Fruit fly (Drosophila melanogaster): ENCODE measurements around the gene nyo.

The nyo gene

dm6 chr3R:31542721-31543120, at the start of gene nyo:
Gene nyo, plus strand, starts transcription at chr3R:31543032.
- no peak for TF ChIP-seq zen (tag; optimal IDR thresholded peaks at IDR 0.05)
- TF ChIP-seq CG17328 (GFP tag; IDR thresholded peaks at IDR 0.05), result no peak
- no peak for TF ChIP-seq CG4707 (GFP tag; optimal IDR thresholded peaks at IDR 0.05)
- peak; percentile 23 for TF ChIP-seq CG3163 (GFP tag; optimal IDR thresholded peaks at IDR 0.05)
- no peak for TF ChIP-seq Myb (GFP tag; optimal IDR thresholded peaks at IDR 0.05)
- peak in 1 of 2 experiments; percentile 65 for TF ChIP-seq Trl (optimal IDR thresholded peaks at IDR 0.05)
- TF ChIP-seq Trl (GFP tag; optimal IDR thresholded peaks at IDR 0.05), result no peak
- TF ChIP-seq CG3726 (GFP tag; IDR thresholded peaks at IDR 0.05), result no peak
- TF ChIP-seq inv (GFP tag; IDR thresholded peaks at IDR 0.05; ENCODE audit: partially characterized antibody), result no peak
- TF ChIP-seq CG7987 (GFP tag; optimal IDR thresholded peaks at IDR 0.05), result no peak
- TF ChIP-seq bcd (GFP tag; optimal IDR thresholded peaks at IDR 0.05), result no peak
- TF ChIP-seq da (GFP tag; optimal IDR thresholded peaks at IDR 0.05), result no peak
- no peak for TF ChIP-seq Ravus (GFP tag; IDR thresholded peaks at IDR 0.05)
- no peak for TF ChIP-seq cg (GFP tag; optimal IDR thresholded peaks at IDR 0.05)
- TF ChIP-seq oc (tag; optimal IDR thresholded peaks at IDR 0.05), result peak; percentile 40
- TF ChIP-seq CG12769 (tag; optimal IDR thresholded peaks at IDR 0.05), result no peak
- TF ChIP-seq schlank (tag; optimal IDR thresholded peaks at IDR 0.05), result no peak
- no peak for TF ChIP-seq lilli (GFP tag; optimal IDR thresholded peaks at IDR 0.05)
- no peak for TF ChIP-seq Bdp1 (GFP tag; optimal IDR thresholded peaks at IDR 0.05)
- no peak for TF ChIP-seq CG14860 (GFP tag; IDR thresholded peaks at IDR 0.05; ENCODE audit: partially characterized antibody)
- TF ChIP-seq z (GFP tag; IDR thresholded peaks at IDR 0.05), result peak; percentile 96
- TF ChIP-seq Fer2 (tag; optimal IDR thresholded peaks at IDR 0.05), result no peak
- TF ChIP-seq slp2 (GFP tag; optimal IDR thresholded peaks at IDR 0.05), result no peak
- TF ChIP-seq Blimp-1 (GFP tag; optimal IDR thresholded peaks at IDR 0.05), result peak; percentile 12
- TF ChIP-seq Taf1 (GFP tag; IDR thresholded peaks at IDR 0.05), result no peak
- TF ChIP-seq ems (GFP tag; optimal IDR thresholded peaks at IDR 0.05), result no peak
- peak; percentile 15 for TF ChIP-seq ATbp (GFP tag; optimal IDR thresholded peaks at IDR 0.05)
- TF ChIP-seq CG3281 (GFP tag; optimal IDR thresholded peaks at IDR 0.05), result no peak
- no peak for TF ChIP-seq HLH4C (GFP tag; IDR thresholded peaks at IDR 0.05; ENCODE audit: partially characterized antibody)
- TF ChIP-seq br (optimal IDR thresholded peaks at IDR 0.05), result no peak
- TF ChIP-seq CG32772 (GFP tag; IDR thresholded peaks at IDR 0.05), result no peak
- no peak for TF ChIP-seq Scr (GFP tag; IDR thresholded peaks at IDR 0.05; ENCODE audit: partially characterized antibody)
- no peak for TF ChIP-seq bowl (GFP tag; IDR thresholded peaks at IDR 0.05)
- no peak for TF ChIP-seq CG6791 (GFP tag; IDR thresholded peaks at IDR 0.05; ENCODE audit: partially characterized antibody)

dm6 chr3R:31499114-31499513, 43.7 kb upstream of the nyo start, which contains the start of gene mey:
Gene mey, plus strand, starts transcription at chr3R:31499235.
- TF ChIP-seq CG2678 (tag; optimal IDR thresholded peaks at IDR 0.05) (no peak), Sin3A (optimal IDR thresholded peaks at IDR 0.05) (no peak), wor (GFP tag; IDR thresholded peaks at IDR 0.05) (no peak), jing (GFP tag; optimal IDR thresholded peaks at IDR 0.05) (no peak), Six4 (GFP tag; optimal IDR thresholded peaks at IDR 0.05) (no peak), slp2 (GFP tag; optimal IDR thresholded peaks at IDR 0.05) (no peak), gfzf (GFP tag; optimal IDR thresholded peaks at IDR 0.05) (no peak), z (GFP tag; IDR thresholded peaks at IDR 0.05) (0 out of 3 replicates have a peak, but pooled peaks have one; percentile 46), Jarid2 (GFP tag; optimal IDR thresholded peaks at IDR 0.05) (peak; percentile 28), CG4854 (GFP tag; optimal IDR thresholded peaks at IDR 0.05) (no peak), CG17328 (GFP tag; IDR thresholded peaks at IDR 0.05) (no peak), vvl (GFP tag; IDR thresholded peaks at IDR 0.05) (0 out of 2 replicates have a peak, but pooled peaks have one; percentile 13), Xbp1 (GFP tag; optimal IDR thresholded peaks at IDR 0.05) (no peak), CG7987 (GFP tag; optimal IDR thresholded peaks at IDR 0.05) (no peak), dati (GFP tag; IDR thresholded peaks at IDR 0.05) (no peak), Hsf (GFP tag; optimal IDR thresholded peaks at IDR 0.05) (no peak), Dip3 (GFP tag; optimal IDR thresholded peaks at IDR 0.05) (no peak), Blimp-1 (GFP tag; optimal IDR thresholded peaks at IDR 0.05) (peak; percentile 24), CG17385 (GFP tag; optimal IDR thresholded peaks at IDR 0.05) (no peak), CG33213 (GFP tag; optimal IDR thresholded peaks at IDR 0.05) (no peak), CG10366 (GFP tag; IDR thresholded peaks at IDR 0.05) (no peak), Opbp (GFP tag; IDR thresholded peaks at IDR 0.05; ENCODE audit: partially characterized antibody) (no peak), lov (optimal IDR thresholded peaks at IDR 0.05) (no peak), lov (GFP tag; IDR thresholded peaks at IDR 0.05) (0 out of 3 replicates have a peak, but pooled peaks have one; percentile 51)

Data from whole organism, embryonic.